Worm (Caenorhabditis elegans) whole organism, L3 larva: ENCODE data around the gene F07C3.9.

ENCODE experiments used
- aly-2 ChIP-seq: fragments of 150-350 bp; optimal IDR thresholded peaks from 2 replicates; lab custom pipeline; 2014; ENCODE audit warnings: missing biosample characterization, missing genetic modification characterization
- daf-12 ChIP-seq: fragments of 150-350 bp; optimal IDR thresholded peaks from 2 replicates; lab custom pipeline; 2014; ENCODE audit warnings: missing biosample characterization, missing genetic modification reagents, missing genetic modification characterization
- egl-5 ChIP-seq: fragments of 150-350 bp; optimal IDR thresholded peaks from 2 replicates; lab custom pipeline; 2017; ENCODE audit warnings: missing biosample characterization, missing genetic modification reagents, missing genetic modification characterization, inconsistent platforms
- elt-1 ChIP-seq: fragments of 150-350 bp; optimal IDR thresholded peaks from 2 replicates; lab custom pipeline; 2014; ENCODE audit warnings: missing biosample characterization, missing genetic modification characterization
- fkh-10 ChIP-seq: sonication (generic microtip); optimal IDR thresholded peaks from 2 replicates; lab custom pipeline; 2017; ENCODE audit warnings: missing biosample characterization, missing genetic modification reagents, missing genetic modification characterization
- lin-39 ChIP-seq: fragments of 150-350 bp; optimal IDR thresholded peaks from 2 replicates; lab custom pipeline; 2018; ENCODE audit warnings: missing biosample characterization, missing genetic modification reagents, missing genetic modification characterization
- nhr-237 ChIP-seq: fragments of 150-350 bp; optimal IDR thresholded peaks from 2 replicates; lab custom pipeline; 2014; ENCODE audit warnings: missing biosample characterization, missing genetic modification characterization
- nhr-28 ChIP-seq: fragments of 150-350 bp; optimal IDR thresholded peaks from 2 replicates; lab custom pipeline; 2014; ENCODE audit warnings: missing biosample characterization, missing genetic modification characterization
- sea-2 ChIP-seq: fragments of 150-350 bp; sonication (generic microtip); optimal IDR thresholded peaks from 4 replicates; lab custom pipeline; 2014; ENCODE audit warnings: missing biosample characterization, missing genetic modification reagents, missing genetic modification characterization
- unc-39 ChIP-seq: sonication (generic microtip); optimal IDR thresholded peaks from 4 replicates; lab custom pipeline; 2017; ENCODE audit warnings: missing biosample characterization, missing genetic modification characterization
- unc-62 ChIP-seq: fragments of 150-350 bp; sonication (generic microtip); optimal IDR thresholded peaks from 4 replicates; lab custom pipeline; 2014; ENCODE audit warnings: missing biosample characterization, missing genetic modification reagents, missing genetic modification characterization
- ztf-11 ChIP-seq: fragments of 150-350 bp; optimal IDR thresholded peaks from 2 replicates; lab custom pipeline; 2014; ENCODE audit warnings: missing biosample characterization, missing genetic modification characterization
- ztf-4 ChIP-seq: fragments of 150-350 bp; optimal IDR thresholded peaks from 2 replicates; lab custom pipeline; 2014; ENCODE audit warnings: missing biosample characterization, missing genetic modification characterization

- TF ChIP-seq unc-62 (no peak), unc-39 (tag; lab: Kevin White, UChicago) (no peak), lin-39 (tag; lab: Kevin White, UChicago) (no peak), egl-5 (tag; lab: Kevin White, UChicago) (no peak), nhr-237 (no peak), sea-2 (GFP tag; lab: Kevin White, UChicago) (no peak), daf-12 (tag; lab: Kevin White, UChicago) (no peak), nhr-28 (tag; lab: Kevin White, UChicago) (no peak), ztf-4 (tag; lab: Kevin White, UChicago) (no peak), fkh-10 (GFP tag; lab: Kevin White, UChicago) (no peak), elt-1 (tag; lab: Kevin White, UChicago) (no peak), aly-2 (tag; lab: Kevin White, UChicago) (no peak), ztf-11 (tag; lab: Kevin White, UChicago) (no peak)
Measured at ce11 chrV:9208878-9209277, 45.6 kb downstream of the F07C3.9 start.
